Worm (Caenorhabditis elegans) whole organism, L4/young adult: ENCODE results near the gene srh-208.
"Not testable (repeated sequence)": the region's sequence is repeated elsewhere in the genome, so short reads cannot be mapped to it uniquely, and the experiment has no call there.

ENCODE experiments used
- W03F9.2 ChIP-seq: fragments of 150-350 bp; optimal IDR thresholded peaks from 2 replicates; lab custom pipeline; 2014; ENCODE audit warnings: missing biosample characterization, missing genetic modification characterization
- dao-5 ChIP-seq: sonication (generic microtip); optimal IDR thresholded peaks from 2 replicates; lab custom pipeline; 2016; ENCODE audit warnings: missing genotype, missing genetic modification characterization, moderate library complexity, missing compliant biosample characterization
- him-1 ChIP-seq: sonication (generic microtip); optimal IDR thresholded peaks from 2 replicates; lab custom pipeline; 2016; ENCODE audit warnings: missing genotype, missing genetic modification reagents, missing genetic modification characterization, missing compliant biosample characterization

Gene srh-208

ce11 chrV:19317058-19317457 is at the start of gene srh-208:
Gene srh-208, plus strand, starts transcription at chrV:19317358.
- TF ChIP-seq dao-5; W03F9.2 (tag; lab: Kevin White, UChicago); him-1: not testable (repeated sequence)

ce11 chrV:19276354-19276753 is 40.8 kb upstream of the srh-208 start:
- TF ChIP-seq him-1, result no peak

- no peak for TF ChIP-seq him-1
- TF ChIP-seq W03F9.2 (tag; lab: Kevin White, UChicago), result no peak
- TF ChIP-seq dao-5, result no peak
Observed at ce11 chrV:19278488-19278887, 38.7 kb upstream of the srh-208 start.

- TF ChIP-seq him-1, result no peak
Observed at ce11 chrV:19279888-19280287, 37.3 kb upstream of the srh-208 start, which contains the start of gene F21D9.8. Gene F21D9.8, minus strand, starts transcription at chrV:19279988.

- TF ChIP-seq him-1, result no peak
- TF ChIP-seq W03F9.2 (tag; lab: Kevin White, UChicago), result no peak
- TF ChIP-seq dao-5, result no peak
Observed at ce11 chrV:19282314-19282713, 34.8 kb upstream of the srh-208 start, which contains the start of gene fbxb-117. Gene fbxb-117, plus strand, starts transcription at chrV:19282614.

ce11 chrV:19285921-19286320 is 31.2 kb upstream of the srh-208 start:
- TF ChIP-seq him-1 (no peak), W03F9.2 (tag; lab: Kevin White, UChicago) (no peak), dao-5 (no peak)

ce11 chrV:19288073-19288805 is 28.9 kb upstream of the srh-208 start, which contains the start of the genes F55C9.3 and fbxb-57:
Gene F55C9.3, minus strand, starts transcription at chrV:19288173.
Gene fbxb-57, plus strand, starts transcription at chrV:19288755.
- no peak for TF ChIP-seq dao-5
- TF ChIP-seq W03F9.2 (tag; lab: Kevin White, UChicago), result no peak
- no peak for TF ChIP-seq him-1

ce11 chrV:19293025-19293424 is 24.1 kb upstream of the srh-208 start, which contains the start of gene F55C9.5:
Gene F55C9.5, minus strand, starts transcription at chrV:19293125.
- no peak for TF ChIP-seq dao-5

- TF ChIP-seq W03F9.2 (tag; lab: Kevin White, UChicago) (no peak), dao-5 (no peak), him-1 (no peak)
Observed at ce11 chrV:19296723-19297122, 20.4 kb upstream of the srh-208 start, which contains the start of gene F55C9.6. Gene F55C9.6, minus strand, starts transcription at chrV:19296823.

ce11 chrV:19297510-19297909 is 19.6 kb upstream of the srh-208 start, which contains the start of gene fbxb-60:
Gene fbxb-60, plus strand, starts transcription at chrV:19297810.
- TF ChIP-seq dao-5 (no peak), him-1 (no peak), W03F9.2 (tag; lab: Kevin White, UChicago) (no peak)

- TF ChIP-seq W03F9.2 (tag; lab: Kevin White, UChicago), result no peak
- TF ChIP-seq dao-5, result no peak
- no peak for TF ChIP-seq him-1
Observed at ce11 chrV:19299262-19299661, 17.9 kb upstream of the srh-208 start, which contains the start of gene F55C9.14. Gene F55C9.14, plus strand, starts transcription at chrV:19299562.

ce11 chrV:19301934-19302333 is 15.2 kb upstream of the srh-208 start, which contains the start of gene fbxb-62:
Gene fbxb-62, minus strand, starts transcription at chrV:19302034.
- no peak for TF ChIP-seq W03F9.2 (tag; lab: Kevin White, UChicago)
- TF ChIP-seq dao-5, result no peak
- no peak for TF ChIP-seq him-1

ce11 chrV:19303589-19304174 is 13.5 kb upstream of the srh-208 start, which contains the start of the genes fbxb-63 and fbxb-61:
Gene fbxb-63, minus strand, starts transcription at chrV:19303730.
Gene fbxb-61, plus strand, starts transcription at chrV:19304124.
- TF ChIP-seq W03F9.2 (tag; lab: Kevin White, UChicago) (no peak), him-1 (no peak), dao-5 (no peak)

- TF ChIP-seq W03F9.2 (tag; lab: Kevin White, UChicago) (no peak), him-1 (no peak), dao-5 (no peak)
Observed at ce11 chrV:19306906-19307305, 10.3 kb upstream of the srh-208 start, which contains the start of gene F55C9.15. Gene F55C9.15, minus strand, starts transcription at chrV:19307006.

ce11 chrV:19308137-19308536 is 9.0 kb upstream of the srh-208 start:
- TF ChIP-seq dao-5 (no peak), W03F9.2 (tag; lab: Kevin White, UChicago) (no peak), him-1 (no peak)
